Fruit fly (Drosophila melanogaster) whole organism, prepupa: Measurements from ENCODE around the gene sim.

Experiments used
- Blimp-1 ChIP-seq: fragments of 200-800 bp; sonication (Bioruptor generic); optimal IDR thresholded peaks from 3 replicates; lab custom pipeline; 2017; ENCODE audit warnings: missing biosample characterization, missing genetic modification characterization, mild to moderate bottlenecking, moderate library complexity, missing genetic modification reagents
- CG10669 ChIP-seq: fragments of 200-800 bp; sonication (Bioruptor generic); optimal IDR thresholded peaks from 3 replicates; lab custom pipeline; 2018; ENCODE audit warnings: missing biosample characterization, mild to moderate bottlenecking, missing genetic modification characterization, moderate library complexity
- CG11294 ChIP-seq: fragments of 200-800 bp; sonication (Bioruptor generic); IDR thresholded peaks from 2 replicates; pipeline ENCODE4 v1.3.6; 2022; ENCODE audit warnings: missing biosample characterization, missing genetic modification characterization
- CG15336 ChIP-seq: fragments of 200-800 bp; sonication (Bioruptor generic); IDR thresholded peaks from 2 replicates; pipeline ENCODE4 v1.3.6; 2022; ENCODE audit warnings: missing biosample characterization, missing genetic modification characterization
- CG1621 ChIP-seq: fragments of 200-800 bp; sonication (Bioruptor generic); optimal IDR thresholded peaks from 3 replicates; lab custom pipeline; 2018; ENCODE audit warnings: missing biosample characterization, mild to moderate bottlenecking, missing genetic modification characterization
- CG16779 ChIP-seq: fragments of 200-800 bp; sonication (Bioruptor generic); optimal IDR thresholded peaks from 3 replicates; lab custom pipeline; 2017; ENCODE audit warnings: missing biosample characterization, mild to moderate bottlenecking, missing genetic modification characterization
- CG3032 ChIP-seq: fragments of 200-800 bp; optimal IDR thresholded peaks from 2 replicates; lab custom pipeline; 2019; ENCODE audit warnings: missing biosample characterization, mild to moderate bottlenecking, missing genetic modification characterization, moderate library complexity
- CG31627 ChIP-seq: fragments of 200-800 bp; sonication (Bioruptor generic); optimal IDR thresholded peaks from 3 replicates; lab custom pipeline; 2016; ENCODE audit warnings: missing biosample characterization, missing genetic modification characterization
- CG32006 ChIP-seq: fragments of 200-800 bp; sonication (Bioruptor generic); optimal IDR thresholded peaks from 3 replicates; lab custom pipeline; 2017; ENCODE audit warnings: missing biosample characterization, mild to moderate bottlenecking, missing genetic modification characterization
- CG3919 ChIP-seq: fragments of 200-800 bp; sonication (Bioruptor generic); optimal IDR thresholded peaks from 3 replicates; lab custom pipeline; 2016; ENCODE audit warnings: missing biosample characterization, missing genetic modification characterization
- CG6163 ChIP-seq: fragments of 200-800 bp; sonication (Bioruptor generic); IDR thresholded peaks from 3 replicates; pipeline ENCODE4 v1.3.6; 2022; ENCODE audit warnings: missing biosample characterization, missing genetic modification characterization
- CG6276 ChIP-seq: fragments of 200-800 bp; sonication (Bioruptor generic); optimal IDR thresholded peaks from 2 replicates; lab custom pipeline; 2017; ENCODE audit warnings: missing biosample characterization, mild to moderate bottlenecking, missing genetic modification characterization
- CG6792 ChIP-seq: fragments of 200-800 bp; sonication (Bioruptor generic); optimal IDR thresholded peaks from 3 replicates; lab custom pipeline; 2016; ENCODE audit warnings: missing biosample characterization, missing genetic modification characterization
- CG6854 ChIP-seq: fragments of 200-800 bp; sonication (Bioruptor generic); optimal IDR thresholded peaks from 2 replicates; lab custom pipeline; 2017; ENCODE audit warnings: missing biosample characterization, mild to moderate bottlenecking, missing genetic modification characterization
- CG8119 ChIP-seq: fragments of 200-800 bp; sonication (Bioruptor generic); IDR thresholded peaks from 3 replicates; pipeline ENCODE4 v1.3.6; 2022; ENCODE audit warnings: missing biosample characterization, missing genetic modification characterization
- CG8319 ChIP-seq: fragments of 200-800 bp; sonication (Bioruptor generic); optimal IDR thresholded peaks from 3 replicates; lab custom pipeline; 2016; ENCODE audit warnings: missing biosample characterization, missing genetic modification characterization
- CG9139 ChIP-seq: fragments of 200-800 bp; sonication (Bioruptor generic); optimal IDR thresholded peaks from 3 replicates; lab custom pipeline; 2017; ENCODE audit warnings: missing biosample characterization, mild to moderate bottlenecking, missing genetic modification characterization
- Eip93F ChIP-seq: fragments of 200-800 bp; sonication (Bioruptor generic); optimal IDR thresholded peaks from 2 replicates; lab custom pipeline; 2016; ENCODE audit warnings: missing biosample characterization, mild to moderate bottlenecking, missing genetic modification characterization
- Ets21C ChIP-seq: fragments of 200-800 bp; sonication (Bioruptor generic); optimal IDR thresholded peaks from 3 replicates; lab custom pipeline; 2016; ENCODE audit warnings: missing biosample characterization, missing genetic modification characterization
- Ets96B ChIP-seq: fragments of 200-800 bp; optimal IDR thresholded peaks from 2 replicates; lab custom pipeline; 2019; ENCODE audit warnings: missing biosample characterization, mild to moderate bottlenecking, missing genetic modification characterization, moderate library complexity
- Gug ChIP-seq: fragments of 200-800 bp; sonication (Bioruptor generic); IDR thresholded peaks from 2 replicates; pipeline ENCODE4 v1.3.6; 2022; ENCODE audit warnings: missing biosample characterization, missing genetic modification characterization
- Hr39 ChIP-seq: fragments of 200-800 bp; sonication (Bioruptor generic); optimal IDR thresholded peaks from 2 replicates; lab custom pipeline; 2016; ENCODE audit warnings: missing biosample characterization, missing genetic modification characterization
- Hr4 ChIP-seq: fragments of 200-800 bp; sonication (Bioruptor generic); optimal IDR thresholded peaks from 3 replicates; lab custom pipeline; 2016; ENCODE audit warnings: missing biosample characterization, missing genetic modification characterization
- Met ChIP-seq: fragments of 200-800 bp; sonication (Bioruptor generic); optimal IDR thresholded peaks from 3 replicates; lab custom pipeline; 2016; ENCODE audit warnings: missing biosample characterization, missing genetic modification characterization
- Sox102F ChIP-seq: fragments of 200-800 bp; sonication (Bioruptor generic); optimal IDR thresholded peaks from 2 replicates; lab custom pipeline; 2016; ENCODE audit warnings: missing biosample characterization, mild to moderate bottlenecking, missing genetic modification characterization
- Sox14 ChIP-seq: fragments of 200-800 bp; sonication (Bioruptor generic); optimal IDR thresholded peaks from 3 replicates; lab custom pipeline; 2016; ENCODE audit warnings: missing biosample characterization, missing genetic modification characterization
- Sox15 ChIP-seq: fragments of 200-800 bp; sonication (Bioruptor generic); optimal IDR thresholded peaks from 3 replicates; lab custom pipeline; 2016; ENCODE audit warnings: missing biosample characterization, missing genetic modification characterization
- achi ChIP-seq: fragments of 200-800 bp; sonication (Bioruptor generic); optimal IDR thresholded peaks from 3 replicates; lab custom pipeline; 2016; ENCODE audit warnings: missing biosample characterization, missing genetic modification characterization
- cyc ChIP-seq: fragments of 200-800 bp; sonication (Bioruptor generic); optimal IDR thresholded peaks from 3 replicates; lab custom pipeline; 2016; ENCODE audit warnings: missing biosample characterization, missing genetic modification characterization
- dsx ChIP-seq: fragments of 200-800 bp; optimal IDR thresholded peaks from 3 replicates; lab custom pipeline; 2019; ENCODE audit warnings: missing biosample characterization, mild to moderate bottlenecking, missing genetic modification characterization, moderate library complexity; ENCODE audit not compliant: poor library complexity, severe bottlenecking
- eg ChIP-seq: fragments of 200-800 bp; sonication (Bioruptor generic); IDR thresholded peaks from 3 replicates; pipeline ENCODE4 v1.3.6; 2022; ENCODE audit warnings: missing biosample characterization, missing genetic modification characterization
- esn ChIP-seq: fragments of 200-800 bp; sonication (Bioruptor generic); optimal IDR thresholded peaks from 2 replicates; lab custom pipeline; 2016; ENCODE audit warnings: missing biosample characterization, mild to moderate bottlenecking, missing genetic modification characterization, moderate library complexity
- fd59A ChIP-seq: fragments of 200-800 bp; sonication (Bioruptor generic); optimal IDR thresholded peaks from 2 replicates; lab custom pipeline; 2017; ENCODE audit warnings: missing biosample characterization, mild to moderate bottlenecking, missing genetic modification characterization, missing genetic modification reagents
- fd85E ChIP-seq: fragments of 200-800 bp; sonication (Bioruptor generic); optimal IDR thresholded peaks from 3 replicates; lab custom pipeline; 2016; ENCODE audit warnings: missing biosample characterization, missing genetic modification characterization
- fkh ChIP-seq: fragments of 200-800 bp; sonication (Bioruptor generic); optimal IDR thresholded peaks from 3 replicates; lab custom pipeline; 2017; ENCODE audit warnings: missing biosample characterization, mild to moderate bottlenecking, missing genetic modification characterization, moderate library complexity
- net ChIP-seq: fragments of 200-800 bp; sonication (Bioruptor generic); optimal IDR thresholded peaks from 3 replicates; lab custom pipeline; 2016; ENCODE audit warnings: missing biosample characterization, missing genetic modification characterization
- pdm3 ChIP-seq: fragments of 200-800 bp; sonication (Bioruptor generic); optimal IDR thresholded peaks from 3 replicates; lab custom pipeline; 2016; ENCODE audit warnings: missing biosample characterization, missing genetic modification characterization
- spab ChIP-seq: fragments of 200-800 bp; sonication (Bioruptor generic); optimal IDR thresholded peaks from 2 replicates; lab custom pipeline; 2017; ENCODE audit warnings: missing biosample characterization, mild to moderate bottlenecking, missing genetic modification characterization, missing genetic modification reagents
- ss ChIP-seq, 2 experiments: fragments of 200-800 bp; sonication (Bioruptor generic); optimal IDR thresholded peaks; 2 replicates in 1 of 2; 3 replicates in 1 of 2; lab custom pipeline; 2017 to 2018; ENCODE audit warnings: mild to moderate bottlenecking in 2 of 2, missing biosample characterization in 2 of 2, missing genetic modification characterization in 2 of 2, moderate library complexity in 1 of 2
- svp ChIP-seq: fragments of 200-800 bp; sonication (Bioruptor generic); peaks from one replicate; lab custom pipeline; 2016; ENCODE audit warnings: missing biosample characterization, missing genetic modification characterization
- vri ChIP-seq: fragments of 200-800 bp; sonication (Bioruptor generic); optimal IDR thresholded peaks from 3 replicates; lab custom pipeline; 2016; ENCODE audit warnings: missing biosample characterization, mild to moderate bottlenecking, missing genetic modification characterization

Gene sim

dm6 chr3R:13012351-13012750 lies 45.2 kb upstream of the sim start (continued):
- TF ChIP-seq achi (GFP tag; lab: Kevin White, UChicago): peak; percentile 62
- TF ChIP-seq CG9139 (GFP tag; lab: Kevin White, UChicago): peak; percentile 64
- TF ChIP-seq CG10669 (GFP tag; lab: Kevin White, UChicago): peak; percentile 67
- TF ChIP-seq dsx (GFP tag; lab: Kevin White, UChicago): peak; percentile 48
- TF ChIP-seq Sox14 (GFP tag; lab: Kevin White, UChicago): peak; percentile 90
- TF ChIP-seq CG6276 (GFP tag; lab: Kevin White, UChicago): peak; percentile 77
- TF ChIP-seq CG8119 (GFP tag; lab: Robert Waterston, UW): peak; percentile 73; the same call in 2 of the 3 replicates
- TF ChIP-seq eg (GFP tag; lab: Robert Waterston, UW): peak; percentile 89
- peak; percentile 57 for TF ChIP-seq Blimp-1 (GFP tag; lab: Kevin White, UChicago)
- TF ChIP-seq Met (GFP tag; lab: Kevin White, UChicago): peak; percentile 71
- TF ChIP-seq CG15336 (GFP tag; lab: Robert Waterston, UW): no peak; the same call in 1 of the 2 replicates
- TF ChIP-seq svp (GFP tag; lab: Kevin White, UChicago): peak; percentile 87
- peak; percentile 63 for TF ChIP-seq CG1621 (tag; lab: Kevin White, UChicago)
- TF ChIP-seq esn (GFP tag; lab: Kevin White, UChicago): peak; percentile 81
- peak; percentile 59 for TF ChIP-seq fkh (GFP tag; lab: Kevin White, UChicago)
- peak; percentile 80 for TF ChIP-seq CG31627 (GFP tag; lab: Kevin White, UChicago)
- TF ChIP-seq CG16779 (tag; lab: Kevin White, UChicago): peak; percentile 53
- TF ChIP-seq Eip93F (GFP tag; lab: Kevin White, UChicago): no peak
- TF ChIP-seq CG11294 (GFP tag; lab: Robert Waterston, UW): peak; percentile 51
- TF ChIP-seq CG6792 (GFP tag; lab: Kevin White, UChicago): peak; percentile 77
- TF ChIP-seq fd85E (GFP tag; lab: Kevin White, UChicago): no peak
- peak; percentile 67 for TF ChIP-seq Ets21C (GFP tag; lab: Kevin White, UChicago)
- TF ChIP-seq Hr4 (GFP tag; lab: Kevin White, UChicago): peak; percentile 74
- peak; percentile 63 for TF ChIP-seq Ets96B

dm6 chr3R:13012990-13013389 lies 44.6 kb upstream of the sim start:
- TF ChIP-seq cyc: no peak
- peak; percentile 59 for TF ChIP-seq CG6163 (GFP tag; lab: Robert Waterston, UW)

dm6 chr3R:13014168-13014881 lies 43.2 kb upstream of the sim start:
- TF ChIP-seq eg (GFP tag; lab: Robert Waterston, UW): peak; percentile 54
- TF ChIP-seq Sox15 (GFP tag; lab: Kevin White, UChicago): no peak
- peak; percentile 51 for TF ChIP-seq CG15336 (GFP tag; lab: Robert Waterston, UW)
- peak; percentile 43 for TF ChIP-seq Hr4 (GFP tag; lab: Kevin White, UChicago)
- 0 out of 3 replicates have a peak, but pooled peaks have one; percentile 18 for TF ChIP-seq CG8119 (GFP tag; lab: Robert Waterston, UW)
- peak; percentile 41; the same call in 2 of the 3 replicates for TF ChIP-seq CG6163 (GFP tag; lab: Robert Waterston, UW)
- no peak for TF ChIP-seq CG3032 (tag; lab: Kevin White, UChicago)
- TF ChIP-seq CG32006 (GFP tag; lab: Kevin White, UChicago): peak; percentile 55
- TF ChIP-seq fd59A: no peak
- TF ChIP-seq CG9139 (GFP tag; lab: Kevin White, UChicago): no peak
- TF ChIP-seq CG11294 (GFP tag; lab: Robert Waterston, UW): peak; percentile 45; the same call in 1 of the 2 replicates
- TF ChIP-seq achi (GFP tag; lab: Kevin White, UChicago): no peak

dm6 chr3R:13015402-13015801 lies 42.2 kb upstream of the sim start:
- TF ChIP-seq Ets96B (no peak), CG6163 (GFP tag; lab: Robert Waterston, UW) (no peak; the same call in 2 of the 3 replicates), CG3919 (GFP tag; lab: Kevin White, UChicago) (no peak), Gug (no peak), Sox102F (GFP tag; lab: Kevin White, UChicago) (no peak), CG6854 (GFP tag; lab: Kevin White, UChicago) (peak; percentile 4), vri (GFP tag; lab: Kevin White, UChicago) (no peak), spab (no peak), Blimp-1 (GFP tag; lab: Kevin White, UChicago) (peak; percentile 84), cyc (no peak), ss (GFP tag; optimal IDR thresholded peaks at IDR 0.05; lab: Kevin White, UChicago) (no peak), Hr39 (GFP tag; lab: Kevin White, UChicago) (no peak), net (GFP tag; lab: Kevin White, UChicago) (no peak), fkh (GFP tag; lab: Kevin White, UChicago) (no peak), Sox15 (GFP tag; lab: Kevin White, UChicago) (no peak), CG6276 (GFP tag; lab: Kevin White, UChicago) (no peak), CG8319 (no peak), CG31627 (GFP tag; lab: Kevin White, UChicago) (no peak), pdm3 (GFP tag; lab: Kevin White, UChicago) (no peak), CG16779 (tag; lab: Kevin White, UChicago) (no peak), CG15336 (GFP tag; lab: Robert Waterston, UW) (no peak), Eip93F (GFP tag; lab: Kevin White, UChicago) (no peak), Sox14 (GFP tag; lab: Kevin White, UChicago) (peak; percentile 3)
